Fruit fly (Drosophila melanogaster): ENCODE data around the gene CG9515.

DNA sequence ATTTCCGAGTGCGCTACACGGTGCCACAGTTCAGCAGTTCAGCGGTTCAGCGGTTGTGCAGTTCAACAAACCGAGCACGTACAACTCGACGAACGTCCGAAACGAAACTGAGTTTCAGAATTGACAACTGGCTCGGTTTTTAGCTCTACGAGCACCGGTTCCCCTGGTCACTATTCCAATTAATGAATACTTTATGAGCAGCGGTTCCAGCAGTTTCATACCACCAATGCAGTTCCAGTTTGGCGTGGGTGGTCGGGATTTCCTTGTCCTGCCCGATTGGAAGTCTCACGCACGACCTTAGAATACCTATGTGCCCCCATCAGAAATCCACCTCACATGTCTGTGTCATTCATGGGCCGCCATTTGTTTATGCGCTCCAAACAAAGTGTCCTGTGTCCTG, 32.3 kb upstream of the CG9515 start, which contains the start of gene CG9541:
- TF ChIP-seq CG7101 (tag; optimal IDR thresholded peaks at IDR 0.05) (no peak), ovo (GFP tag; optimal IDR thresholded peaks at IDR 0.05) (no peak), Mnt (GFP tag; optimal IDR thresholded peaks at IDR 0.05) (no peak), CG11617 (GFP tag; optimal IDR thresholded peaks at IDR 0.05) (no peak), CG1620 (GFP tag; optimal IDR thresholded peaks at IDR 0.05) (no peak)

All from whole organism, adult.